Fruit fly (Drosophila melanogaster): ENCODE data around the gene CG10428.

CG10428 gene

dm6 chr2L:18966214-18966556, 17.5 kb downstream of the CG10428 start (continued):
- no peak for TF ChIP-seq grn (GFP tag; optimal IDR thresholded peaks at IDR 0.05)
- peak; percentile 87 for TF ChIP-seq esg (GFP tag; conservative IDR thresholded peaks at IDR 0.05)
- no peak for TF ChIP-seq amos (GFP tag; IDR thresholded peaks at IDR 0.05; ENCODE audit: partially characterized antibody)
- peak; percentile 38 for TF ChIP-seq maf-S (GFP tag; optimal IDR thresholded peaks at IDR 0.05)
- TF ChIP-seq Ada2b (GFP tag; IDR thresholded peaks at IDR 0.05): peak; percentile 91
- peak; percentile 31 for TF ChIP-seq CG18011 (GFP tag; optimal IDR thresholded peaks at IDR 0.05)
- TF ChIP-seq CG17385 (GFP tag; optimal IDR thresholded peaks at IDR 0.05): peak; percentile 70
- peak; percentile 73 for TF ChIP-seq NfI (GFP tag; optimal IDR thresholded peaks at IDR 0.05)
- no peak for TF ChIP-seq pb (GFP tag; optimal IDR thresholded peaks at IDR 0.05)
- TF ChIP-seq az2 (GFP tag; optimal IDR thresholded peaks at IDR 0.05): peak; percentile 39
- peak; percentile 3 for TF ChIP-seq CG2875 (GFP tag; optimal IDR thresholded peaks at IDR 0.05)
- TF ChIP-seq bowl (GFP tag; IDR thresholded peaks at IDR 0.05): peak; percentile 79; the same call in 1 of the 2 replicates
- peak; percentile 59 for TF ChIP-seq fd96Cb (tag; optimal IDR thresholded peaks at IDR 0.05)
- no peak for TF ChIP-seq hbn (GFP tag; IDR thresholded peaks at IDR 0.05; ENCODE audit: partially characterized antibody)
- no peak for TF ChIP-seq sr (GFP tag; IDR thresholded peaks at IDR 0.05)
- TF ChIP-seq mam (GFP tag; optimal IDR thresholded peaks at IDR 0.05): peak; percentile 66
- no peak for TF ChIP-seq pros (GFP tag; optimal IDR thresholded peaks at IDR 0.05)
- TF ChIP-seq ems (GFP tag; optimal IDR thresholded peaks at IDR 0.05): peak; percentile 33
- TF ChIP-seq chm (GFP tag; IDR thresholded peaks at IDR 0.05): peak; percentile 68; the same call in 1 of the 2 replicates
- peak; percentile 88 for TF ChIP-seq seq (GFP tag; IDR thresholded peaks at IDR 0.05)
- peak; percentile 78 for TF ChIP-seq lilli (GFP tag; optimal IDR thresholded peaks at IDR 0.05)
- TF ChIP-seq so (GFP tag; IDR thresholded peaks at IDR 0.05): peak; percentile 88
- TF ChIP-seq Gug (GFP tag; IDR thresholded peaks at IDR 0.05): peak; percentile 81
- peak; percentile 57 for TF ChIP-seq Ssrp (tag; optimal IDR thresholded peaks at IDR 0.05)
- no peak for TF ChIP-seq Trl (optimal IDR thresholded peaks at IDR 0.05)
- TF ChIP-seq Trl (GFP tag; optimal IDR thresholded peaks at IDR 0.05): no peak
- TF ChIP-seq CG7839 (tag; optimal IDR thresholded peaks at IDR 0.05): peak; percentile 86
- TF ChIP-seq CoRest (tag; optimal IDR thresholded peaks at IDR 0.05): peak; percentile 73
- TF ChIP-seq Chrac-16 (GFP tag; optimal IDR thresholded peaks at IDR 0.05): peak; percentile 55
- peak; percentile 96 for TF ChIP-seq Atf6 (GFP tag; IDR thresholded peaks at IDR 0.05)
- TF ChIP-seq NK7.1 (GFP tag; optimal IDR thresholded peaks at IDR 0.05): peak; percentile 10
- TF ChIP-seq Aef1 (GFP tag; IDR thresholded peaks at IDR 0.05): peak; percentile 86
- TF ChIP-seq gro (GFP tag; optimal IDR thresholded peaks at IDR 0.05): peak; percentile 61
- TF ChIP-seq Lhr (GFP tag; optimal IDR thresholded peaks at IDR 0.05): no peak
- TF ChIP-seq fu2 (GFP tag; optimal IDR thresholded peaks at IDR 0.05): peak; percentile 39
- peak; percentile 81 for TF ChIP-seq H15 (GFP tag; IDR thresholded peaks at IDR 0.05)
- peak; percentile 37 for TF ChIP-seq CG8089 (GFP tag; optimal IDR thresholded peaks at IDR 0.05)
- peak; percentile 94 for TF ChIP-seq al (GFP tag; IDR thresholded peaks at IDR 0.05)
- no peak for TF ChIP-seq inv (GFP tag; IDR thresholded peaks at IDR 0.05; ENCODE audit: partially characterized antibody)
- TF ChIP-seq CG31224 (GFP tag; IDR thresholded peaks at IDR 0.05): peak; percentile 92
- no peak for TF ChIP-seq Kr (GFP tag; optimal IDR thresholded peaks at IDR 0.05)
- no peak for TF ChIP-seq CG15479 (GFP tag; optimal IDR thresholded peaks at IDR 0.05)
- peak; percentile 83 for TF ChIP-seq ci (GFP tag; IDR thresholded peaks at IDR 0.05)
- TF ChIP-seq CG17328 (GFP tag; IDR thresholded peaks at IDR 0.05): peak; percentile 85
- TF ChIP-seq CG1603 (tag; optimal IDR thresholded peaks at IDR 0.05): no peak
- peak; percentile 56 for TF ChIP-seq CG10274 (GFP tag; optimal IDR thresholded peaks at IDR 0.05)
- peak; percentile 26 for TF ChIP-seq gcm (GFP tag; optimal IDR thresholded peaks at IDR 0.05)
- no peak for TF ChIP-seq CG1832 (GFP tag; optimal IDR thresholded peaks at IDR 0.05)
- TF ChIP-seq CG3407 (GFP tag; optimal IDR thresholded peaks at IDR 0.05): no peak
- no peak for TF ChIP-seq sc (optimal IDR thresholded peaks at IDR 0.05)
- TF ChIP-seq sc (GFP tag; optimal IDR thresholded peaks at IDR 0.05): no peak
- TF ChIP-seq zen2 (GFP tag; IDR thresholded peaks at IDR 0.05; ENCODE audit: partially characterized antibody): no peak
